Fruit fly (Drosophila melanogaster) whole organism, embryonic: ENCODE results near the gene Usp1.

Experiments used
- CG10274 ChIP-seq: fragments of 200-800 bp; sonication (Bioruptor generic); optimal IDR thresholded peaks from 3 replicates; lab custom pipeline; 2017; ENCODE audit warnings: missing biosample characterization, mild to moderate bottlenecking, missing genetic modification characterization
- CG11695 ChIP-seq: fragments of 200-800 bp; sonication (Bioruptor generic); IDR thresholded peaks from 3 replicates; pipeline ENCODE4 v1.3.6; 2022; ENCODE audit warnings: missing biosample characterization, missing genetic modification characterization
- CG11723 ChIP-seq: fragments of 200-800 bp; sonication (Bioruptor generic); optimal IDR thresholded peaks from 2 replicates; lab custom pipeline; 2017; ENCODE audit warnings: missing biosample characterization, mild to moderate bottlenecking, missing genetic modification characterization
- CG12391 ChIP-seq: fragments of 200-800 bp; sonication (Bioruptor generic); optimal IDR thresholded peaks from 3 replicates; lab custom pipeline; 2018; ENCODE audit warnings: missing biosample characterization, mild to moderate bottlenecking, missing genetic modification characterization, moderate library complexity
- CG13424 ChIP-seq: fragments of 200-800 bp; sonication (Bioruptor generic); optimal IDR thresholded peaks from 2 replicates; lab custom pipeline; 2019; ENCODE audit warnings: missing biosample characterization, mild to moderate bottlenecking, missing genetic modification characterization, moderate library complexity
- CG14050 ChIP-seq: fragments of 200-800 bp; sonication (Bioruptor generic); IDR thresholded peaks from 3 replicates; pipeline ENCODE4 v1.3.6; 2022; ENCODE audit warnings: missing biosample characterization, missing genetic modification characterization
- CG14441 ChIP-seq: fragments of 200-800 bp; sonication (Bioruptor generic); IDR thresholded peaks from 2 replicates; pipeline ENCODE4 v1.3.6; 2022; ENCODE audit warnings: missing biosample characterization, missing genetic modification characterization
- CG15269 ChIP-seq: fragments of 200-800 bp; sonication (Bioruptor generic); optimal IDR thresholded peaks from 2 replicates; lab custom pipeline; 2018; ENCODE audit warnings: missing biosample characterization, mild to moderate bottlenecking, missing genetic modification characterization, moderate library complexity
- CG1647 ChIP-seq: fragments of 200-800 bp; sonication (Bioruptor generic); optimal IDR thresholded peaks from 3 replicates; lab custom pipeline; 2016; ENCODE audit warnings: missing biosample characterization, missing genetic modification characterization
- CG16815 ChIP-seq: fragments of 200-800 bp; sonication (Bioruptor generic); optimal IDR thresholded peaks from 3 replicates; lab custom pipeline; 2017; ENCODE audit warnings: missing biosample characterization, mild to moderate bottlenecking, missing genetic modification characterization
- CG17802 ChIP-seq: fragments of 200-800 bp; sonication (Bioruptor generic); optimal IDR thresholded peaks from 2 replicates; lab custom pipeline; 2018; ENCODE audit warnings: missing biosample characterization, mild to moderate bottlenecking, missing genetic modification characterization, moderate library complexity
- CG18262 ChIP-seq: fragments of 200-800 bp; optimal IDR thresholded peaks from 3 replicates; lab custom pipeline; 2019; ENCODE audit warnings: missing biosample characterization, mild to moderate bottlenecking, missing genetic modification characterization, moderate library complexity
- CG30403 ChIP-seq: fragments of 200-800 bp; sonication (Bioruptor generic); optimal IDR thresholded peaks from 3 replicates; lab custom pipeline; 2016; ENCODE audit warnings: missing biosample characterization, missing genetic modification characterization
- CG32772 ChIP-seq: fragments of 200-800 bp; sonication (Bioruptor generic); IDR thresholded peaks from 2 replicates; pipeline ENCODE4 v1.3.6; 2022; ENCODE audit warnings: missing biosample characterization, missing genetic modification characterization
- CG34422 ChIP-seq: fragments of 200-800 bp; sonication (Bioruptor generic); IDR thresholded peaks from 3 replicates; pipeline ENCODE4 v1.3.6; 2022; ENCODE audit warnings: missing biosample characterization, missing genetic modification characterization
- CG4854 ChIP-seq: fragments of 200-800 bp; sonication (Bioruptor generic); optimal IDR thresholded peaks from 2 replicates; lab custom pipeline; 2016; ENCODE audit warnings: missing biosample characterization, missing genetic modification characterization, inconsistent platforms
- CG6175 ChIP-seq: fragments of 200-800 bp; sonication (Bioruptor generic); IDR thresholded peaks from 3 replicates; pipeline ENCODE4 v1.3.6; 2022; ENCODE audit warnings: missing biosample characterization, missing genetic modification characterization
- CG7839 ChIP-seq: fragments of 200-800 bp; sonication (Bioruptor generic); optimal IDR thresholded peaks from 3 replicates; lab custom pipeline; 2018; ENCODE audit warnings: missing biosample characterization, mild to moderate bottlenecking, missing genetic modification characterization, moderate library complexity
- CG8388 ChIP-seq: fragments of 200-800 bp; sonication (Bioruptor generic); optimal IDR thresholded peaks from 2 replicates; lab custom pipeline; 2019; ENCODE audit warnings: missing biosample characterization, mild to moderate bottlenecking, missing genetic modification characterization, moderate library complexity
- D19B ChIP-seq: fragments of 200-800 bp; sonication (Bioruptor generic); optimal IDR thresholded peaks from 2 replicates; lab custom pipeline; 2017; ENCODE audit warnings: missing biosample characterization, mild to moderate bottlenecking, missing genetic modification characterization
- Deaf1 ChIP-seq: fragments of 200-800 bp; optimal IDR thresholded peaks from 3 replicates; lab custom pipeline; 2019; ENCODE audit warnings: missing biosample characterization, mild to moderate bottlenecking, missing genetic modification characterization, moderate library complexity
- Dref ChIP-seq: fragments of 200-800 bp; sonication (Bioruptor generic); IDR thresholded peaks from 2 replicates; pipeline ENCODE4 v1.3.6; 2022; ENCODE audit warnings: missing biosample characterization, missing genetic modification characterization
- HLH54F ChIP-seq: fragments of 200-800 bp; sonication (Bioruptor generic); optimal IDR thresholded peaks from 3 replicates; lab custom pipeline; 2016; ENCODE audit warnings: missing biosample characterization, missing genetic modification characterization
- NK7.1 ChIP-seq: fragments of 200-800 bp; sonication (Bioruptor generic); optimal IDR thresholded peaks from 3 replicates; lab custom pipeline; 2016; ENCODE audit warnings: missing biosample characterization, missing genetic modification characterization
- Oli ChIP-seq: fragments of 200-800 bp; sonication (Bioruptor generic); optimal IDR thresholded peaks from 2 replicates; lab custom pipeline; 2018; ENCODE audit warnings: missing biosample characterization, mild to moderate bottlenecking, missing genetic modification characterization, moderate library complexity
- PHDP ChIP-seq: fragments of 200-800 bp; sonication (Bioruptor generic); optimal IDR thresholded peaks from 3 replicates; lab custom pipeline; 2018; ENCODE audit warnings: missing biosample characterization, mild to moderate bottlenecking, missing genetic modification characterization, moderate library complexity
- Rfx ChIP-seq: fragments of 200-800 bp; sonication (Bioruptor generic); IDR thresholded peaks from 2 replicates; pipeline ENCODE4 v1.3.6; 2022; ENCODE audit warnings: missing biosample characterization, missing genetic modification characterization
- Sox100B ChIP-seq: fragments of 200-800 bp; sonication (Bioruptor generic); optimal IDR thresholded peaks from 3 replicates; lab custom pipeline; 2018; ENCODE audit warnings: missing biosample characterization, mild to moderate bottlenecking, missing genetic modification characterization
- Trl ChIP-seq, 3 experiments: fragments of >200 bp in 2 of 3; fragments of 200-800 bp in 1 of 3; sonication (Bioruptor generic) in 1 of 3; optimal IDR thresholded peaks; 2 replicates in 1 of 3; 3 replicates in 2 of 3; lab custom pipeline; 2016 to 2017; ENCODE audit warnings: missing biosample characterization in 1 of 3, missing genetic modification characterization in 1 of 3
- Usf ChIP-seq: fragments of 200-800 bp; sonication (Bioruptor generic); optimal IDR thresholded peaks from 2 replicates; lab custom pipeline; 2017; ENCODE audit warnings: missing genotype, missing biosample characterization, missing genetic modification characterization
- bab2 ChIP-seq: fragments of 200-800 bp; sonication (Bioruptor generic); optimal IDR thresholded peaks from 2 replicates; lab custom pipeline; 2016; ENCODE audit warnings: missing biosample characterization, missing genetic modification characterization
- caup ChIP-seq: fragments of 200-800 bp; sonication (Bioruptor generic); optimal IDR thresholded peaks from 3 replicates; lab custom pipeline; 2017; ENCODE audit warnings: missing biosample characterization, mild to moderate bottlenecking, missing genetic modification characterization, moderate library complexity; ENCODE audit not compliant: severe bottlenecking
- cg ChIP-seq: fragments of 200-800 bp; sonication (Bioruptor generic); optimal IDR thresholded peaks from 3 replicates; lab custom pipeline; 2019; ENCODE audit warnings: missing biosample characterization, mild to moderate bottlenecking, missing genetic modification characterization, moderate library complexity
- corto ChIP-seq: fragments of 200-800 bp; sonication (Bioruptor generic); optimal IDR thresholded peaks from 2 replicates; lab custom pipeline; 2016; ENCODE audit warnings: missing biosample characterization, mild to moderate bottlenecking, missing genetic modification characterization, moderate library complexity
- gcm2 ChIP-seq: fragments of 200-800 bp; sonication (Bioruptor generic); optimal IDR thresholded peaks from 2 replicates; lab custom pipeline; 2016; ENCODE audit warnings: missing biosample characterization, missing genetic modification characterization
- grau ChIP-seq: fragments of 200-800 bp; optimal IDR thresholded peaks from 3 replicates; lab custom pipeline; 2019; ENCODE audit warnings: missing biosample characterization, mild to moderate bottlenecking, missing genetic modification characterization, moderate library complexity
- gsb ChIP-seq: fragments of 200-800 bp; sonication (Bioruptor generic); IDR thresholded peaks from 2 replicates; pipeline ENCODE4 v1.3.6; 2022; ENCODE audit warnings: missing biosample characterization, missing genetic modification characterization
- gsb-n ChIP-seq: fragments of 200-800 bp; sonication (Bioruptor generic); optimal IDR thresholded peaks from 3 replicates; lab custom pipeline; 2018; ENCODE audit warnings: missing biosample characterization, mild to moderate bottlenecking, missing genetic modification characterization
- gt ChIP-seq: fragments of 200-800 bp; sonication (Bioruptor generic); IDR thresholded peaks from 2 replicates; pipeline ENCODE4 v1.3.6; 2022; ENCODE audit warnings: missing biosample characterization, missing genetic modification characterization
- h ChIP-seq: fragments of >200 bp; optimal IDR thresholded peaks from 2 replicates; lab custom pipeline; 2017
- lola ChIP-seq, 3 experiments: fragments of >200 bp in 2 of 3; fragments of 200-800 bp in 1 of 3; sonication (Bioruptor generic) in 1 of 3; optimal IDR thresholded peaks; 2 replicates each; lab custom pipeline; 2017 to 2019; ENCODE audit warnings: missing biosample characterization in 3 of 3, missing genetic modification characterization in 3 of 3, mild to moderate bottlenecking in 1 of 3, moderate library complexity in 1 of 3
- luna ChIP-seq: fragments of 200-800 bp; sonication (Bioruptor generic); optimal IDR thresholded peaks from 2 replicates; lab custom pipeline; 2016; ENCODE audit warnings: missing biosample characterization, missing genetic modification characterization
- nerfin-2 ChIP-seq: fragments of 200-800 bp; sonication (Bioruptor generic); IDR thresholded peaks from 2 replicates; pipeline ENCODE4 v1.3.6; 2022; ENCODE audit warnings: missing biosample characterization, missing genetic modification characterization; ENCODE audit not compliant: partially characterized antibody
- nmo ChIP-seq: fragments of 200-800 bp; sonication (Bioruptor generic); optimal IDR thresholded peaks from 2 replicates; lab custom pipeline; 2018; ENCODE audit warnings: missing biosample characterization, mild to moderate bottlenecking, missing genetic modification characterization, moderate library complexity
- pnt ChIP-seq: fragments of 200-800 bp; sonication (Bioruptor generic); optimal IDR thresholded peaks from 3 replicates; lab custom pipeline; 2016; ENCODE audit warnings: missing biosample characterization, missing genetic modification characterization
- sens ChIP-seq: fragments of 200-800 bp; sonication (Bioruptor generic); peaks from one replicate; lab custom pipeline; 2016; ENCODE audit warnings: missing biosample characterization, missing genetic modification characterization
- seq ChIP-seq: fragments of 200-800 bp; sonication (Bioruptor generic); IDR thresholded peaks from 2 replicates; pipeline ENCODE4 v1.3.6; 2022; ENCODE audit warnings: missing biosample characterization, missing genetic modification characterization
- zfh2 ChIP-seq: fragments of 200-800 bp; sonication (Bioruptor generic); optimal IDR thresholded peaks from 2 replicates; lab custom pipeline; 2016; ENCODE audit warnings: missing biosample characterization, missing genetic modification characterization

Usp1 gene

dm6 chr3R:29210091-29210490 lies 18.9 kb upstream of the Usp1 start:
- TF ChIP-seq nerfin-2 (GFP tag; lab: Robert Waterston, UW) (no peak), Trl (optimal IDR thresholded peaks at IDR 0.05; lab: Kevin White, UChicago) (peak; percentile 18 to 24), Trl (GFP tag; optimal IDR thresholded peaks at IDR 0.05; lab: Kevin White, UChicago) (no peak), caup (GFP tag; lab: Kevin White, UChicago) (no peak), Rfx (GFP tag; lab: Robert Waterston, UW) (no peak), CG1647 (GFP tag; lab: Kevin White, UChicago) (no peak), grau (tag; lab: Kevin White, UChicago) (no peak), CG4854 (GFP tag; lab: Kevin White, UChicago) (no peak), Dref (GFP tag; lab: Robert Waterston, UW) (no peak), D19B (GFP tag; lab: Kevin White, UChicago) (no peak), CG34422 (GFP tag; lab: Robert Waterston, UW) (no peak), luna (GFP tag; lab: Kevin White, UChicago) (no peak), NK7.1 (no peak), CG11723 (GFP tag; lab: Kevin White, UChicago) (no peak), CG14050 (GFP tag; lab: Robert Waterston, UW) (no peak), cg (GFP tag; lab: Kevin White, UChicago) (peak; percentile 60), seq (no peak), gsb-n (tag; lab: Kevin White, UChicago) (no peak)

dm6 chr3R:29210542-29211393 lies 18.2 kb upstream of the Usp1 start:
- TF ChIP-seq nmo (peak; percentile 27), pnt (no peak), CG10274 (no peak), CG14441 (no peak), CG13424 (tag; lab: Kevin White, UChicago) (peak; percentile 11), zfh2 (GFP tag; lab: Kevin White, UChicago) (peak; percentile 11), sens (GFP tag; lab: Kevin White, UChicago) (peak; percentile 90), PHDP (peak; percentile 12), Oli (peak; percentile 20), Trl (optimal IDR thresholded peaks at IDR 0.05; lab: Kevin White, UChicago) (peak in 1 of 2 experiments; percentile 18), Trl (GFP tag; optimal IDR thresholded peaks at IDR 0.05; lab: Kevin White, UChicago) (no peak), h (lab: Kevin White, UChicago) (no peak), CG8388 (peak; percentile 6), CG15269 (tag; lab: Kevin White, UChicago) (no peak), Usf (GFP tag; lab: Kevin White, UChicago) (peak; percentile 4), CG16815 (GFP tag; lab: Kevin White, UChicago) (peak; percentile 11), CG30403 (GFP tag; lab: Kevin White, UChicago) (peak; percentile 9), bab2 (GFP tag; lab: Kevin White, UChicago) (no peak), corto (peak; percentile 40), gt (GFP tag; lab: Robert Waterston, UW) (no peak), CG17802 (tag; lab: Kevin White, UChicago) (no peak), lola (GFP tag; optimal IDR thresholded peaks at IDR 0.05; lab: Kevin White, UChicago) (peak in 1 of 3 experiments; percentile 70), Sox100B (GFP tag; lab: Kevin White, UChicago) (peak; percentile 6), CG18262 (tag; lab: Kevin White, UChicago) (peak; percentile 47), CG32772 (peak; percentile 60), gcm2 (GFP tag; lab: Kevin White, UChicago) (no peak), CG11695 (no peak), gsb (no peak), CG6175 (peak; percentile 67; the same call in 2 of the 3 replicates), HLH54F (GFP tag; lab: Kevin White, UChicago) (no peak), Deaf1 (tag; lab: Kevin White, UChicago) (peak; percentile 72), CG12391 (tag; lab: Kevin White, UChicago) (peak; percentile 22), CG7839 (peak; percentile 32)
